Worm (Caenorhabditis elegans) whole organism, mixed stage, embryonic: ENCODE results near the gene srj-52.

Experiments used
- ceh-39 ChIP-seq: fragments of 150-350 bp; optimal IDR thresholded peaks from 2 replicates; lab custom pipeline; 2014; ENCODE audit warnings: missing biosample characterization, missing genetic modification characterization
- ceh-43 ChIP-seq: fragments of 200-800 bp; sonication (Bioruptor generic); optimal IDR thresholded peaks from 2 replicates; lab custom pipeline; 2018; ENCODE audit warnings: mild to moderate bottlenecking, missing genetic modification characterization, moderate library complexity, missing compliant biosample characterization
- elt-3 ChIP-seq: fragments of 150-350 bp; optimal IDR thresholded peaks from 2 replicates; lab custom pipeline; 2014; ENCODE audit warnings: missing biosample characterization, missing genetic modification characterization
- nhr-12 ChIP-seq: fragments of 150-350 bp; optimal IDR thresholded peaks from 2 replicates; lab custom pipeline; 2014; ENCODE audit warnings: missing biosample characterization, missing genetic modification characterization
- nhr-76 ChIP-seq: sonication (generic microtip); optimal IDR thresholded peaks from 2 replicates; lab custom pipeline; 2017; ENCODE audit warnings: missing biosample characterization, missing genetic modification characterization
- snpc-4 ChIP-seq: fragments of 150-350 bp; optimal IDR thresholded peaks from 2 replicates; lab custom pipeline; 2014; ENCODE audit warnings: missing biosample characterization, missing genetic modification characterization
- tbx-8 ChIP-seq: fragments of 200-800 bp; sonication (Bioruptor generic); optimal IDR thresholded peaks from 2 replicates; lab custom pipeline; 2018; ENCODE audit warnings: mild to moderate bottlenecking, missing genetic modification characterization, moderate library complexity, missing compliant biosample characterization
- unc-39 ChIP-seq: fragments of 150-350 bp; optimal IDR thresholded peaks from 2 replicates; lab custom pipeline; 2014; ENCODE audit warnings: missing biosample characterization, missing genetic modification characterization
- unc-62 ChIP-seq: fragments of 150-350 bp; optimal IDR thresholded peaks from 2 replicates; lab custom pipeline; 2014; ENCODE audit warnings: missing biosample characterization, missing genetic modification reagents, missing genetic modification characterization

ce11 chrV:655823-656222, 40.0 kb downstream of the srj-52 start, which contains the start of gene srh-245:
- no peak for TF ChIP-seq nhr-12 (tag; lab: Kevin White, UChicago)
- no peak for TF ChIP-seq ceh-39 (tag; lab: Kevin White, UChicago)
- TF ChIP-seq unc-62 (GFP tag; lab: Kevin White, UChicago) = no peak
- TF ChIP-seq elt-3 (tag; lab: Kevin White, UChicago) = no peak
- no peak for TF ChIP-seq snpc-4 (tag; lab: Kevin White, UChicago)
- TF ChIP-seq unc-39 (tag; lab: Kevin White, UChicago) = no peak
- no peak for TF ChIP-seq tbx-8 (GFP tag; lab: Kevin White, UChicago)
- TF ChIP-seq nhr-76 (tag; lab: Kevin White, UChicago) = no peak
- no peak for TF ChIP-seq ceh-43
